Fruit fly (Drosophila melanogaster) whole organism, adult: Measurements from ENCODE around the gene Vha16-3.

ENCODE experiments used
- CG11617 ChIP-seq: fragments of 200-800 bp; sonication (Bioruptor generic); optimal IDR thresholded peaks from 2 replicates; lab custom pipeline; 2017; ENCODE audit warnings: mild to moderate bottlenecking, missing biosample characterization, missing genetic modification reagents, missing genetic modification characterization
- CG14711 ChIP-seq: fragments of 200-800 bp; sonication (Bioruptor generic); optimal IDR thresholded peaks from 2 replicates; lab custom pipeline; 2018; ENCODE audit warnings: missing biosample characterization, mild to moderate bottlenecking, missing genetic modification characterization, moderate library complexity
- CG33017 ChIP-seq: fragments of 200-800 bp; sonication (Bioruptor generic); optimal IDR thresholded peaks from 2 replicates; lab custom pipeline; 2018; ENCODE audit warnings: missing biosample characterization, mild to moderate bottlenecking, missing genetic modification characterization, moderate library complexity
- CG5204 ChIP-seq: fragments of 200-800 bp; sonication (Bioruptor generic); optimal IDR thresholded peaks from 2 replicates; lab custom pipeline; 2016; ENCODE audit warnings: missing biosample characterization, missing genetic modification characterization
- CG7045 ChIP-seq: fragments of 200-800 bp; sonication (Bioruptor generic); optimal IDR thresholded peaks from 2 replicates; lab custom pipeline; 2017; ENCODE audit warnings: missing biosample characterization, mild to moderate bottlenecking, missing genetic modification characterization
- CG7101 ChIP-seq: fragments of 200-800 bp; sonication (Bioruptor generic); optimal IDR thresholded peaks from 2 replicates; lab custom pipeline; 2018; ENCODE audit warnings: missing biosample characterization, mild to moderate bottlenecking, missing genetic modification characterization, moderate library complexity
- Clk ChIP-seq: fragments of 200-800 bp; sonication (Bioruptor generic); optimal IDR thresholded peaks from 2 replicates; lab custom pipeline; 2017; ENCODE audit warnings: missing biosample characterization, missing genetic modification characterization
- bab1 ChIP-seq: fragments of 200-800 bp; sonication (Bioruptor generic); optimal IDR thresholded peaks from 3 replicates; lab custom pipeline; 2019; ENCODE audit warnings: missing biosample characterization, mild to moderate bottlenecking, missing genetic modification characterization, moderate library complexity
- kay ChIP-seq: fragments of 200-800 bp; sonication (Bioruptor generic); peaks from one replicate; lab custom pipeline; 2016; ENCODE audit warnings: missing biosample characterization, missing genetic modification characterization, borderline replicate concordance
- pad ChIP-seq: fragments of 200-800 bp; sonication (Bioruptor generic); optimal IDR thresholded peaks from 3 replicates; lab custom pipeline; 2017; ENCODE audit warnings: missing biosample characterization, missing genetic modification characterization, mild to moderate bottlenecking, moderate library complexity, missing genetic modification reagents

DNA sequence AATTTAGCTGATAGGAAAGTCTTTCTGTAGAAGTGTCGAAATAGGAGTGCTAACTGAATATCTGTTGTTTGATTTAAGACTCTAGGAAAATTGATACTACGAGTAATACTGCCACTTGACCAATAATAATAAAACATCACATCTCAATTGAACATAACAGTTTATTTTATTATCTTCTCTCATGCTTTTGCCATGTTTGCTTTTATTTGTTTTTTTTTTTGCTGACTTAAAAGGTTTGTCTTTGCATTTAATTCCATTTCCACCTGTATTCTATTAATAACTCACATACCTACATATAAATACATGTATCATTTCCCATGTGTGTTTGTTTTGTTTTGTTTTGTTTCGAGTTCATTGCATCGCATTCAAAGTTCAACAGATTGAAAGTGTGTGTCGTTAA is 49.5 kb downstream of the Vha16-3 start, which contains the start of the genes CG11714 and Fuca:
- TF ChIP-seq CG5204 (GFP tag; lab: Kevin White, UChicago) (no peak), pad (no peak), kay (GFP tag; lab: Kevin White, UChicago) (peak; percentile 82), bab1 (GFP tag; lab: Kevin White, UChicago) (no peak), CG33017 (tag; lab: Kevin White, UChicago) (no peak), Clk (GFP tag; lab: Kevin White, UChicago) (no peak), CG14711 (tag; lab: Kevin White, UChicago) (no peak), CG11617 (GFP tag; lab: Kevin White, UChicago) (no peak), CG7045 (GFP tag; lab: Kevin White, UChicago) (no peak), CG7101 (tag; lab: Kevin White, UChicago) (no peak)
